Worm (Caenorhabditis elegans) whole organism, L4/young adult: ENCODE results near the gene Y39A1A.2.

Experiments used
- W03F9.2 ChIP-seq: fragments of 150-350 bp; optimal IDR thresholded peaks from 2 replicates; lab custom pipeline; 2014; ENCODE audit warnings: missing biosample characterization, missing genetic modification characterization
- dao-5 ChIP-seq: sonication (generic microtip); optimal IDR thresholded peaks from 2 replicates; lab custom pipeline; 2016; ENCODE audit warnings: missing genotype, missing genetic modification characterization, moderate library complexity, missing compliant biosample characterization
- him-1 ChIP-seq: sonication (generic microtip); optimal IDR thresholded peaks from 2 replicates; lab custom pipeline; 2016; ENCODE audit warnings: missing genotype, missing genetic modification reagents, missing genetic modification characterization, missing compliant biosample characterization

DNA sequence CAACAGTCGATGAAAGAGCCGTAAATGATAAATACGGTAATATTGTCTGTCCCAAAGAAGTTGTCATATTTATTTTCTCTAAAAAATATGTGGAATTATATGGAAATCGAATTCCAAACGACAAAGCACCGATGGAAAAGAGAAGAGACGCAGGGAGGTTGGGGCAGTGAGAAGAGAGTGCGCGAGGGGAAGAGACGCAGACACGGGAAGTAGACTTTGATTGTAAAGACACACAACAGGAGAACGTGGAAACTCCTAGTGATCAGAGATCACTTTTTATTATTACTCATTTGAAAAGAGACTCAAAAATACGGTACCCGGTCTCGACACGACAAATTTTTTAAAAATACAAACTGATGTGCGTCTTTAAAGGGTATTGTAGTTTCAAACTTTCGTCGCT is 25.0 kb upstream of the Y39A1A.2 start:
- TF ChIP-seq dao-5 (tag; lab: Kevin White, UChicago) (no peak), W03F9.2 (tag; lab: Kevin White, UChicago) (no peak), him-1 (tag; lab: Kevin White, UChicago) (no peak)
